Fruit fly (Drosophila melanogaster) whole organism, embryonic: ENCODE measurements around the gene Cyp4ac1.

ENCODE experiments used
- Aef1 ChIP-seq: fragments of 200-800 bp; sonication (Bioruptor generic); IDR thresholded peaks from 3 replicates; pipeline ENCODE4 v1.3.6; 2022; ENCODE audit warnings: missing biosample characterization, missing genetic modification characterization
- C15 ChIP-seq: fragments of 200-800 bp; sonication (Bioruptor generic); IDR thresholded peaks from 3 replicates; pipeline ENCODE4 v1.3.6; 2022; ENCODE audit warnings: missing biosample characterization, missing genetic modification characterization
- CG10654 ChIP-seq: fragments of 200-800 bp; sonication (Bioruptor generic); optimal IDR thresholded peaks from 2 replicates; lab custom pipeline; 2016; ENCODE audit warnings: missing biosample characterization, missing genetic modification characterization
- CG11085 ChIP-seq: fragments of 200-800 bp; sonication (Bioruptor generic); IDR thresholded peaks from 2 replicates; pipeline ENCODE4 v1.3.6; 2022; ENCODE audit warnings: missing biosample characterization, missing genetic modification characterization
- CG11398 ChIP-seq: fragments of 200-800 bp; sonication (Bioruptor generic); optimal IDR thresholded peaks from 2 replicates; lab custom pipeline; 2016; ENCODE audit warnings: missing biosample characterization, missing genetic modification characterization
- CG12104 ChIP-seq: fragments of 200-800 bp; sonication (Bioruptor generic); optimal IDR thresholded peaks from 3 replicates; lab custom pipeline; 2016; ENCODE audit warnings: missing biosample characterization, missing genetic modification characterization
- CG12236 ChIP-seq: fragments of 200-800 bp; sonication (Bioruptor generic); optimal IDR thresholded peaks from 2 replicates; lab custom pipeline; 2016; ENCODE audit warnings: missing biosample characterization, missing genetic modification characterization
- CG14050 ChIP-seq: fragments of 200-800 bp; sonication (Bioruptor generic); IDR thresholded peaks from 3 replicates; pipeline ENCODE4 v1.3.6; 2022; ENCODE audit warnings: missing biosample characterization, missing genetic modification characterization
- CG1647 ChIP-seq: fragments of 200-800 bp; sonication (Bioruptor generic); optimal IDR thresholded peaks from 3 replicates; lab custom pipeline; 2016; ENCODE audit warnings: missing biosample characterization, missing genetic modification characterization
- CG2120 ChIP-seq: fragments of 200-800 bp; sonication (Bioruptor generic); optimal IDR thresholded peaks from 3 replicates; lab custom pipeline; 2016; ENCODE audit warnings: missing biosample characterization, missing genetic modification characterization
- CG31224 ChIP-seq: fragments of 200-800 bp; sonication (Bioruptor generic); IDR thresholded peaks from 2 replicates; pipeline ENCODE4 v1.3.6; 2022; ENCODE audit warnings: missing biosample characterization, missing genetic modification characterization
- CG3407 ChIP-seq: fragments of 200-800 bp; sonication (Bioruptor generic); optimal IDR thresholded peaks from 2 replicates; lab custom pipeline; 2018; ENCODE audit warnings: missing biosample characterization, mild to moderate bottlenecking, missing genetic modification characterization
- CG6813 ChIP-seq: fragments of 200-800 bp; sonication (Bioruptor generic); optimal IDR thresholded peaks from 2 replicates; lab custom pipeline; 2017; ENCODE audit warnings: missing biosample characterization, missing genetic modification characterization, mild to moderate bottlenecking, moderate library complexity, missing genetic modification reagents
- CG7556 ChIP-seq: fragments of 200-800 bp; sonication (Bioruptor generic); optimal IDR thresholded peaks from 2 replicates; lab custom pipeline; 2017; ENCODE audit warnings: missing biosample characterization, mild to moderate bottlenecking, missing genetic modification characterization
- CG7745 ChIP-seq: fragments of 200-800 bp; sonication (Bioruptor generic); optimal IDR thresholded peaks from 2 replicates; lab custom pipeline; 2018; ENCODE audit warnings: missing biosample characterization, mild to moderate bottlenecking, missing genetic modification characterization, moderate library complexity
- CG7928 ChIP-seq: fragments of 200-800 bp; sonication (Bioruptor generic); optimal IDR thresholded peaks from 2 replicates; lab custom pipeline; 2017; ENCODE audit warnings: missing biosample characterization, mild to moderate bottlenecking, missing genetic modification characterization
- CG9215 ChIP-seq: fragments of 200-800 bp; sonication (Bioruptor generic); IDR thresholded peaks from 2 replicates; pipeline ENCODE4 v1.3.6; 2022; ENCODE audit warnings: missing biosample characterization, missing genetic modification characterization
- CG9437 ChIP-seq: fragments of 200-800 bp; sonication (Bioruptor generic); optimal IDR thresholded peaks from 2 replicates; lab custom pipeline; 2018; ENCODE audit warnings: missing biosample characterization, mild to moderate bottlenecking, missing genetic modification characterization
- CG9797 ChIP-seq: fragments of 200-800 bp; sonication (Bioruptor generic); optimal IDR thresholded peaks from 3 replicates; lab custom pipeline; 2018; ENCODE audit warnings: missing biosample characterization, mild to moderate bottlenecking, missing genetic modification characterization
- Camta ChIP-seq: fragments of 200-800 bp; sonication (Bioruptor generic); optimal IDR thresholded peaks from 2 replicates; lab custom pipeline; 2016; ENCODE audit warnings: missing biosample characterization, missing genetic modification characterization
- Doc2 ChIP-seq: fragments of 200-800 bp; sonication (Bioruptor generic); IDR thresholded peaks from 2 replicates; pipeline ENCODE4 v1.3.6; 2022; ENCODE audit warnings: missing biosample characterization, missing genetic modification characterization
- Dp ChIP-seq: fragments of 200-800 bp; sonication (Bioruptor generic); optimal IDR thresholded peaks from 2 replicates; lab custom pipeline; 2018; ENCODE audit warnings: missing biosample characterization, mild to moderate bottlenecking, missing genetic modification characterization, moderate library complexity
- Dref ChIP-seq: fragments of 200-800 bp; sonication (Bioruptor generic); IDR thresholded peaks from 2 replicates; pipeline ENCODE4 v1.3.6; 2022; ENCODE audit warnings: missing biosample characterization, missing genetic modification characterization
- E2f1 ChIP-seq: fragments of 200-800 bp; sonication (Bioruptor generic); IDR thresholded peaks from 2 replicates; pipeline ENCODE4 v1.3.6; 2022; ENCODE audit warnings: missing biosample characterization, missing genetic modification characterization
- Fer2 ChIP-seq: fragments of 200-800 bp; sonication (Bioruptor generic); optimal IDR thresholded peaks from 2 replicates; lab custom pipeline; 2018; ENCODE audit warnings: missing biosample characterization, mild to moderate bottlenecking, missing genetic modification characterization, moderate library complexity
- H2.0 ChIP-seq: fragments of 200-800 bp; sonication (Bioruptor generic); IDR thresholded peaks from 2 replicates; pipeline ENCODE4 v1.3.6; 2022; ENCODE audit warnings: missing biosample characterization, missing genetic modification characterization
- HmgD ChIP-seq: fragments of 200-800 bp; sonication (Bioruptor generic); optimal IDR thresholded peaks from 3 replicates; lab custom pipeline; 2016; ENCODE audit warnings: missing biosample characterization, missing genetic modification characterization
- Hr3 ChIP-seq: fragments of 200-800 bp; sonication (Bioruptor generic); optimal IDR thresholded peaks from 3 replicates; lab custom pipeline; 2016; ENCODE audit warnings: missing biosample characterization, missing genetic modification characterization
- MESR4 ChIP-seq: fragments of 200-800 bp; sonication (Bioruptor generic); optimal IDR thresholded peaks from 2 replicates; lab custom pipeline; 2018; ENCODE audit warnings: missing biosample characterization, mild to moderate bottlenecking, missing genetic modification characterization, moderate library complexity
- Mes4 ChIP-seq: fragments of 200-800 bp; sonication (Bioruptor generic); optimal IDR thresholded peaks from 2 replicates; lab custom pipeline; 2016; ENCODE audit warnings: missing biosample characterization, missing genetic modification characterization
- Myb ChIP-seq: fragments of 200-800 bp; sonication (Bioruptor generic); optimal IDR thresholded peaks from 2 replicates; lab custom pipeline; 2016; ENCODE audit warnings: missing biosample characterization, missing genetic modification characterization
- Nf-YB ChIP-seq: fragments of 200-800 bp; sonication (Bioruptor generic); optimal IDR thresholded peaks from 3 replicates; lab custom pipeline; 2019; ENCODE audit warnings: missing biosample characterization, mild to moderate bottlenecking, missing genetic modification characterization, moderate library complexity
- Usf ChIP-seq: fragments of 200-800 bp; sonication (Bioruptor generic); optimal IDR thresholded peaks from 2 replicates; lab custom pipeline; 2017; ENCODE audit warnings: missing genotype, missing biosample characterization, missing genetic modification characterization
- Xrp1 ChIP-seq: fragments of 200-800 bp; sonication (Bioruptor generic); IDR thresholded peaks from 2 replicates; pipeline ENCODE4 v1.3.6; 2022; ENCODE audit warnings: missing biosample characterization, missing genetic modification characterization
- amos ChIP-seq: fragments of 200-800 bp; sonication (Bioruptor generic); IDR thresholded peaks from 2 replicates; pipeline ENCODE4 v1.3.6; 2022; ENCODE audit warnings: missing biosample characterization, missing genetic modification characterization; ENCODE audit not compliant: partially characterized antibody
- bigmax ChIP-seq: fragments of 200-800 bp; sonication (Bioruptor generic); optimal IDR thresholded peaks from 2 replicates; lab custom pipeline; 2018; ENCODE audit warnings: missing biosample characterization, mild to moderate bottlenecking, missing genetic modification characterization
- dati ChIP-seq: fragments of 200-800 bp; sonication (Bioruptor generic); IDR thresholded peaks from 2 replicates; pipeline ENCODE4 v1.3.6; 2022; ENCODE audit warnings: missing biosample characterization, missing genetic modification characterization
- dmrt99B ChIP-seq: fragments of 200-800 bp; sonication (Bioruptor generic); optimal IDR thresholded peaks from 2 replicates; lab custom pipeline; 2018; ENCODE audit warnings: missing biosample characterization, mild to moderate bottlenecking, missing genetic modification characterization, moderate library complexity
- eve ChIP-seq, 2 experiments: fragments of >200 bp; optimal IDR thresholded peaks; 2 replicates each; lab custom pipeline; 2017; ENCODE audit warnings: missing biosample characterization in 2 of 2, missing genetic modification characterization in 2 of 2
- fd3F ChIP-seq: fragments of 200-800 bp; sonication (Bioruptor generic); optimal IDR thresholded peaks from 2 replicates; lab custom pipeline; 2018; ENCODE audit warnings: missing biosample characterization, mild to moderate bottlenecking, missing genetic modification characterization, moderate library complexity
- grau ChIP-seq: fragments of 200-800 bp; optimal IDR thresholded peaks from 3 replicates; lab custom pipeline; 2019; ENCODE audit warnings: missing biosample characterization, mild to moderate bottlenecking, missing genetic modification characterization, moderate library complexity
- mam ChIP-seq: fragments of 200-800 bp; sonication (Bioruptor generic); optimal IDR thresholded peaks from 3 replicates; lab custom pipeline; 2016; ENCODE audit warnings: missing biosample characterization, missing genetic modification characterization
- pb ChIP-seq: fragments of 200-800 bp; sonication (Bioruptor generic); optimal IDR thresholded peaks from 3 replicates; lab custom pipeline; 2016; ENCODE audit warnings: missing biosample characterization, missing genetic modification characterization
- pho ChIP-seq: fragments of 200-800 bp; sonication (Bioruptor generic); optimal IDR thresholded peaks from 2 replicates; lab custom pipeline; 2016; ENCODE audit warnings: missing biosample characterization, missing genetic modification characterization
- pros ChIP-seq: fragments of 200-800 bp; sonication (Bioruptor generic); optimal IDR thresholded peaks from 3 replicates; lab custom pipeline; 2019; ENCODE audit warnings: missing biosample characterization, mild to moderate bottlenecking, missing genetic modification characterization, moderate library complexity
- salm ChIP-seq: fragments of 200-800 bp; sonication (Bioruptor generic); optimal IDR thresholded peaks from 2 replicates; lab custom pipeline; 2018; ENCODE audit warnings: missing biosample characterization, mild to moderate bottlenecking, missing genetic modification characterization
- sob ChIP-seq: fragments of 200-800 bp; sonication (Bioruptor generic); IDR thresholded peaks from 2 replicates; pipeline ENCODE4 v1.3.6; 2022; ENCODE audit warnings: missing biosample characterization, missing genetic modification characterization
- tin ChIP-seq: fragments of 200-800 bp; sonication (Bioruptor generic); optimal IDR thresholded peaks from 3 replicates; lab custom pipeline; 2016; ENCODE audit warnings: missing biosample characterization, missing genetic modification characterization
- tll ChIP-seq, 2 experiments: fragments of 200-800 bp in 1 of 2; fragments of >200 bp in 1 of 2; sonication (Bioruptor generic) in 1 of 2; optimal IDR thresholded peaks; 2 replicates each; lab custom pipeline; 2017 to 2019; ENCODE audit warnings: missing biosample characterization in 2 of 2, missing genetic modification characterization in 2 of 2, mild to moderate bottlenecking in 1 of 2, moderate library complexity in 1 of 2
- toy ChIP-seq: fragments of 200-800 bp; sonication (Bioruptor generic); IDR thresholded peaks from 2 replicates; pipeline ENCODE4 v1.3.6; 2022; ENCODE audit warnings: missing biosample characterization, missing genetic modification characterization
- unpg ChIP-seq: fragments of 200-800 bp; sonication (Bioruptor generic); optimal IDR thresholded peaks from 3 replicates; lab custom pipeline; 2018; ENCODE audit warnings: missing biosample characterization, mild to moderate bottlenecking, missing genetic modification characterization, moderate library complexity

Cyp4ac1 gene

DNA sequence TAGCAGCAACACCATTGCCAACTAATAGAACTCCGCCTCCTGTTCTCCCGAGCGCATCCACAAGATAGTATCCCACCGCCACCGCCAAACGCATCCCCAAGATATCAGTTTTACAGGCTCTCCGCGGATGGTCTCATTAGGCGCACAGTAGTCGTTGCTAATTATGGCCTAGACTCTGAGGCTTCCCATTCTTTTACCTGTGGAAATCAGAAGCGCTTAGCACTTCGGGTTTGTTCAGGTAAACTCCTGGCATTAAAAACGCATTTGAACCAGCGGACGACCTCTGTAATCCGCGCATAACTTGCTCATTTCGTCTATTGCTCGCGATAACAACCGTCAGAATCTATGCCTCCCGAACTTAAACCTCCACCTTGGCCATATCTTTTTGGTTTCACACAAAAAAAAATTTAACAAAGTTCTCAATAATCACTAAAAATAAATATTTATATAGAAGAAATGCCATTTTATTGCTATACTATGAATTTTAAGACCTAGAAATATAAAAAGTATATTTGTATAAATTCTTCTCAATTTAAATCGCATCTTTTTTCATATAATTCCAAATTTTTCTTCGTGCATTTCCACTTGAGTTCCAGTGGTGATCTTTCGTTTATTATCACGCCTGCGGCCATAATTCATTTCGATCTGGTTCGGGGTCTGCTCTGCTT lies 25.8 kb upstream of the Cyp4ac1 start (continued):
- TF ChIP-seq Usf = no peak
- TF ChIP-seq toy (GFP tag; lab: Robert Waterston, UW) = no peak
- TF ChIP-seq Mes4 (GFP tag; lab: Kevin White, UChicago) = no peak
- TF ChIP-seq pb (GFP tag; lab: Kevin White, UChicago) = no peak
- no peak for TF ChIP-seq pho (GFP tag; lab: Kevin White, UChicago)
- TF ChIP-seq H2.0 (GFP tag; lab: Robert Waterston, UW) = no peak
- TF ChIP-seq Doc2 (GFP tag; lab: Robert Waterston, UW) = no peak
- peak; percentile 65 for TF ChIP-seq CG3407 (GFP tag; lab: Kevin White, UChicago)
- TF ChIP-seq Dp (GFP tag; lab: Kevin White, UChicago) = no peak
- TF ChIP-seq CG2120 (GFP tag; lab: Kevin White, UChicago) = no peak
- TF ChIP-seq CG10654 = peak; percentile 20
- TF ChIP-seq eve (GFP tag; optimal IDR thresholded peaks at IDR 0.05; lab: Kevin White, UChicago) = peak in 1 of 2 experiments; percentile 70
- TF ChIP-seq Xrp1 = peak; percentile 88
- no peak for TF ChIP-seq amos (GFP tag; lab: Robert Waterston, UW)
- TF ChIP-seq CG1647 = no peak
- no peak for TF ChIP-seq CG12236
- TF ChIP-seq pros (GFP tag; lab: Kevin White, UChicago) = no peak
- TF ChIP-seq MESR4 (GFP tag; lab: Kevin White, UChicago) = no peak
- no peak for TF ChIP-seq CG6813 (GFP tag; lab: Kevin White, UChicago)
- TF ChIP-seq E2f1 (GFP tag; lab: Robert Waterston, UW) = no peak
- TF ChIP-seq C15 (GFP tag; lab: Robert Waterston, UW) = no peak
- peak; percentile 67 for TF ChIP-seq tin
- TF ChIP-seq grau (tag; lab: Kevin White, UChicago) = peak; percentile 70
- no peak for TF ChIP-seq sob (GFP tag; lab: Robert Waterston, UW)
- TF ChIP-seq CG7928 (GFP tag; lab: Kevin White, UChicago) = no peak
- no peak for TF ChIP-seq Fer2 (tag; lab: Kevin White, UChicago)
- TF ChIP-seq mam (GFP tag; lab: Kevin White, UChicago) = no peak
- no peak for TF ChIP-seq CG12104
- peak; percentile 16 for TF ChIP-seq Camta (GFP tag; lab: Kevin White, UChicago)
- no peak for TF ChIP-seq CG11085 (GFP tag; lab: Robert Waterston, UW)
- no peak for TF ChIP-seq Myb (GFP tag; lab: Kevin White, UChicago)
- no peak for TF ChIP-seq CG14050 (GFP tag; lab: Robert Waterston, UW)
- peak; percentile 74 for TF ChIP-seq CG7556 (GFP tag; lab: Kevin White, UChicago)
- no peak for TF ChIP-seq CG9797 (GFP tag; lab: Kevin White, UChicago)
- no peak for TF ChIP-seq CG7745
- TF ChIP-seq dmrt99B = peak; percentile 76
- TF ChIP-seq Hr3 (GFP tag; lab: Kevin White, UChicago) = peak; percentile 65
- peak; percentile 35 for TF ChIP-seq CG9437 (GFP tag; lab: Kevin White, UChicago)
- TF ChIP-seq CG11398 (GFP tag; lab: Kevin White, UChicago) = no peak
- no peak for TF ChIP-seq Aef1
- no peak for TF ChIP-seq fd3F (GFP tag; lab: Kevin White, UChicago)
- no peak for TF ChIP-seq bigmax (GFP tag; lab: Kevin White, UChicago)
- TF ChIP-seq Dref (GFP tag; lab: Robert Waterston, UW) = no peak
- TF ChIP-seq dati = no peak
- no peak for TF ChIP-seq CG9215 (GFP tag; lab: Robert Waterston, UW)
- no peak for TF ChIP-seq CG31224 (GFP tag; lab: Robert Waterston, UW)
- no peak for TF ChIP-seq tll (GFP tag; optimal IDR thresholded peaks at IDR 0.05; lab: Kevin White, UChicago)
- peak; percentile 36 for TF ChIP-seq Nf-YB (GFP tag; lab: Kevin White, UChicago)
- no peak for TF ChIP-seq salm (tag; lab: Kevin White, UChicago)
- peak; percentile 80 for TF ChIP-seq unpg
- no peak for TF ChIP-seq HmgD (GFP tag; lab: Kevin White, UChicago)
